Fruit fly (Drosophila melanogaster) whole organism, larva: ENCODE results near the gene tra.

Experiments used
- noc ChIP-seq: fragments of 200-800 bp; sonication (Bioruptor generic); optimal IDR thresholded peaks from 3 replicates; lab custom pipeline; 2019; ENCODE audit warnings: missing biosample characterization, mild to moderate bottlenecking, missing genetic modification characterization, moderate library complexity

tra gene

DNA sequence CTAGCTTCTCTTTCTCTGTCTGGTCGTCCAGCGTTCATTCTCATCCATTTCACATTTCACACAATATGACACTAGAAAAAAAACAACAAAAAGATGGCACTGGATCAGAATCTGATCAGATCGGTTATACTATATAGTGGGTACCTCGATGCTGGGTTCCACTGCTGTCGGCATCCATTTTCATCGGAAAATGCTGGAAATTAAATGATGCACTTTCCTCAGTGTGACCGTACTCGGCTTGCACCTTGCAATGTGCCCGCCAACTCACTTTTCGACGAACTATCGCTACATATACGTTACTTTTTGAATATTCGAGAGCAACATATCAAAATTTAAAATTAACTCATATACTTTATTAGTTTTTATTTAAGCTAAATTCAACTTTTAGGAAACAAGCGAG is at the start of gene tra:
tra (minus strand) TSS at position 191 of the 400 bp plus-strand sequence.
- no peak for TF ChIP-seq noc (tag; lab: Kevin White, UChicago)

- TF ChIP-seq noc (tag; lab: Kevin White, UChicago), result no peak
Observed at dm6 chr3L:16638639-16639388, 48.0 kb upstream of the tra start.

DNA sequence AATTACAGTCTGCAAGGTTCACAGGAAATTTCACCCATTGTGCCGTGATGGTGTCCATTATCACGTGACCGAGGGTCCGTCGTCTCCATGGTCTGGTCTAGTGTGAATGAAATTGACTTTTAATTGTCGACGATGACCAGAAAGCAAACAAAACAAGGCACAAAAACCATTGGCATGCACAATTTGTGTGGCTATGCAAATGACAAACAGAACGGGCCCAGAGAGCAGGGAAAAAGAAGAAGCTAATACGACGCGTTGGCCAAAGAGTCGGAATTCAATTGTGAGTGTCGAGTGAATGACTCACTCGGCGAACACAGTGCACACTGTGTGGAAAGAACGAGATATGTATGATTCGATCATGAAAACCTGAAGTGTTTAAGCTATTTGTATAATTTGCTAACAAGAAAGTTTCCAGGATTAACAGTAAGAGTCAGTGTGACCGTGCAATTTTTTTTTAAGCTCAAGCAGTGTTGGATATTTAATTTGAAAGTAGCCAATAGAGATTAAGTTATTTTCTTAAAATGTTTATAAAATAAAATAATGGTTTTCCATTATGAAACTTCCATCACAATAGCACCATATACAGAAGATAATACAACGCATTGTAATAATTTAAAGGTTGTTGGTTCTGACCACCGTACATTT is 44.8 kb upstream of the tra start:
- peak; percentile 65 for TF ChIP-seq noc (tag; lab: Kevin White, UChicago)

DNA sequence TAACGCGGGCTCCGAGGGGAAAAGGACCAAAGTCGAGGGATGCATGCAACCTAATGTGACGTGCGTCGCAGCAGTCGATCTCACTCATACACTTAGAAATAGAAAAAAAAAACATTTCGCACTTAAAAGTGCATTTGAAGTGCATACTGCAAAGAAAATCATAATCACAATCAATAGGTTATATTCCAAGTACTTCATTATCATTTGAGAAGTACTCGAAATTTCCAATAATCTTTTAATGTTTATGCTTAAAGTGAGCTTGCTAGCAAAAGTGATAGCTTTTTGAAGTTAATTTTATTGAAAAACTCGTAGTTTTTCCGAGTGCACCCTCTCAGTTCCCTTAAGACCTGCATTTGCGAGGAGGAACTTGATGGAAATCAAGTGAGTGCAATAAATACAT is 43.7 kb upstream of the tra start:
- TF ChIP-seq noc (tag; lab: Kevin White, UChicago), result no peak

DNA sequence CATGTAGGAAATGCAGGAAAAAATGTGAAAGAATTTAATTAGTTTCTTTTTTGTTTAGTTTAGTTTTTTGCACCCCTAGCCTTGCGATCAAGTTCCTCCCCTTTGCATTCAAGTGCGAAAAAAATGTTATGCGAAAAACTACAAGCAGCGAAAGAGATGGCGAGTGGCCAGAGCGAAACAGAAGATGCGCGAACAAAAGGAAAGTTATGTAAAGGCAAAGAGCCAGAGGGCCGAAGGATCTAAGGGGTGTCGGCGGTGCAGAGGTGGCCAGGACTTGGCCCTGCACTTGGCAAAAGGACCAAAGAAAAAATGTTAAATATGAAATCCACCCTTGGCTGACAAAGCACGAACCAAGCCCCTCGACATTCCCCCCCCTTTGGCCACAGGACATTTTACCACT is 43.2 kb upstream of the tra start:
- no peak for TF ChIP-seq noc (tag; lab: Kevin White, UChicago)

DNA sequence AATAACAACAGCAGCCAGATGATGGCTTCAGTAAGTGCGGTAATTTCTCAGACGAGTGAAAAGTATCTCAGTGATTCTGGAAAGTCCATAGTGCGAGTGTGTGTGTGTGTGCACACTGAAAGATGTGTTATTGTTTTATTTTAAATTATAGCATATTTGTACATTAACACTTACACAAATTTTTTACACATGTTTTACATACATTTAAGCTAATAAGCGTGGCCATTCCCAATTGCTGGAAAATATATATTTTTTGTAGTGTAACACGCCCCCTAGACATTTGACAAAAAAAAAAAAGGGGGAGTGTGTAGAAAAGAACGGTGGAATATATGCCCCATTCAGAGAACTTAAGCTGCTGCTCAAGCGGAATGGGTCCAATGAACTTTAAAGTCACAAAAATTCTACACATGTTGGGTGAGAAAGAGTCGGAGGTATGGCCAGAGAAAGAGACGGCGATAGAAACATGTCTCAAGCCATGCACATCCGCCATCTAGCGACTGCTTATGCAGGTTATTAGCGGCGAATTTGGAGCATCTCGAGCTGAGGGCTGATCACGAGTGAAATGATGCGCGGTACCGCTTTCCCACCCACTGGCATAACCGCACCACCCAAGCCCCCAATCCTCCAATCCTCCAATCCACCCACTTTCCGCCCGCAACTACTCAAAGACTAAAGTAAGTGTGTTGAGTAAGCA is 41.1 kb upstream of the tra start:
- no peak for TF ChIP-seq noc (tag; lab: Kevin White, UChicago)

- no peak for TF ChIP-seq noc (tag; lab: Kevin White, UChicago)
Observed at dm6 chr3L:16629793-16630192, 38.9 kb upstream of the tra start.

DNA sequence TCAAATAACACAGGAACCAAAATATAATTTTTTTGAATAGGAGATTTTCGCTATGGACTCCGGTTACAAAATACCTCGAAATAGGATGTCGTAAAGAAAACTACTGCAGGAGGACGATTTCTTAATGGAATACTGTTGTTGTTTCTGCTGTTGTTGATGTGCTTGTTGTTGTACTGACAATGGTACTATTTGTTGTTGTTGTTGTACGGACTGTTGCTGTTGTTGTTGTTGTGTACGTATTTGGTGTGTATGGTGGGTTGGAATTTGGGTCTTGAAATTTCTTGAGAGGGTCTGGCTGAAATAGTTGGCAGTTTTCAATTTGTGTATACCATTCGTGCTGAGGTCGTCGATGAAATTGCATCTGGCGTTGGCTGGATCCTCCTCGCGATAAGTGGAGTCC is 35.3 kb upstream of the tra start:
- no peak for TF ChIP-seq noc (tag; lab: Kevin White, UChicago)

dm6 chr3L:16615132-16615709 is 24.4 kb upstream of the tra start, which contains the start of gene Mo25:
Mo25 (minus strand) TSS chr3L:16615472.
- TF ChIP-seq noc (tag; lab: Kevin White, UChicago), result no peak

dm6 chr3L:16612972-16613371 is 22.1 kb upstream of the tra start:
- peak; percentile 58 for TF ChIP-seq noc (tag; lab: Kevin White, UChicago)

- peak; percentile 86 for TF ChIP-seq noc (tag; lab: Kevin White, UChicago)
Observed at dm6 chr3L:16612152-16612551, 21.3 kb upstream of the tra start, which contains the start of gene CG4101. CG4101 (plus strand) TSS chr3L:16612486.

- no peak for TF ChIP-seq noc (tag; lab: Kevin White, UChicago)
Observed at dm6 chr3L:16610201-16610600, 19.4 kb upstream of the tra start, which contains the start of gene Prosbeta6. Prosbeta6 (minus strand) TSS chr3L:16610418.

DNA sequence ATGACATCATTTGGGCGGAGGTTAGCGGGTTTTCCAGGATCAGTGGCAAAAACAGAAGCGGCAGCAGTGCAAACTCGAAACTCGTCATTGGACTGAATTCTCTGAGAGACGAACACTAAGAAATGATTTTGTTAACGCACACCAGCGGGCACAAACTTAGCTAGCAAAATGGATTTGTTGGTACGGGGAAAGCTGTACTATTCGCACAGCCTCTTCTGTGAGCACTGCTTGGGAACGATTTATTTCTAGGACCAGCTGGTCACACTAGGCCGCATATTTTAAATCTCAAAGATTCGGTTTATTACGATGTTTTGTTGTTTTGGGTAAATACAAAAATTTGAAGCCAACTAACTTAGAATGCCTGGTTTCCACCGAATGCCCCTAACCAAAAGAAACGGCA is 18.3 kb upstream of the tra start, which contains the start of gene CG4098:
CG4098 (minus strand) TSS at position 228 of the 400 bp plus-strand sequence.
- peak; percentile 54 for TF ChIP-seq noc (tag; lab: Kevin White, UChicago)

DNA sequence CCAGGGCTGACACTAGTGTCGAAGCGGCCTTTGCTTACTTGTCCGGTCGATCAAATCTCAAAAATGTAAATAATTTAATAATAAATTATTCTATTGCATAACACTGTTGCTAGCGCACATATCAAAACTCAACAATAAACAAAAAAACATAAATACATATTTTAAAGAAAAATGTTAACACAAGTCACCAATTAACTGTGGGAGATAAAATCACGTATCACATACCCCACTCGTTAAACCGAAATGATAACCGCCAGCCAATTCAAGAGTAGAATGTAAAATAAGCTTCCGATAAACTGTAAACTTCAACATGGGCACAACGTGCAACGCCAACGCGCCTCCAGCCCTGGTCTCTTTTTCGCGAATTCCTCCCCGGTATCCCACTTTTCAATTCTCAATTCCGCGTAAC is 11.9 kb upstream of the tra start, which contains the start of gene Arts:
Arts (plus strand) TSS at position 116 of the 409 bp plus-strand sequence.
- peak; percentile 21 for TF ChIP-seq noc (tag; lab: Kevin White, UChicago)

- no peak for TF ChIP-seq noc (tag; lab: Kevin White, UChicago)
Observed at dm6 chr3L:16594922-16595518, 4.2 kb upstream of the tra start, which contains the start of the genes spd-2 and Apl. spd-2 (minus strand) TSS chr3L:16595014. Apl (plus strand) TSS chr3L:16595181.
